Fruit fly (Drosophila melanogaster) whole organism, embryonic: Measurements from ENCODE around the gene Lrrk.
A peak's percentile ranks its signal among the peaks of the same experiment; 100 is the strongest.

ENCODE experiments used
- Awh ChIP-seq: fragments of 200-800 bp; sonication (Bioruptor generic); IDR thresholded peaks from 2 replicates; pipeline ENCODE4, ENCODE4 v1.3.6; 2022; ENCODE audit warnings: missing biosample characterization, missing genetic modification characterization
- B-H2 ChIP-seq: fragments of 200-800 bp; sonication (Bioruptor generic); optimal IDR thresholded peaks from 2 replicates; lab custom pipeline; 2018; ENCODE audit warnings: missing biosample characterization, mild to moderate bottlenecking, missing genetic modification characterization
- Bgb ChIP-seq: fragments of 200-800 bp; sonication (Bioruptor generic); IDR thresholded peaks from 2 replicates; pipeline ENCODE4 v1.3.6; 2022; ENCODE audit warnings: missing biosample characterization, missing genetic modification characterization; ENCODE audit not compliant: partially characterized antibody
- CG10654 ChIP-seq: fragments of 200-800 bp; sonication (Bioruptor generic); optimal IDR thresholded peaks from 2 replicates; lab custom pipeline; 2016; ENCODE audit warnings: missing biosample characterization, missing genetic modification characterization
- CG11695 ChIP-seq: fragments of 200-800 bp; sonication (Bioruptor generic); IDR thresholded peaks from 3 replicates; pipeline ENCODE4 v1.3.6; 2022; ENCODE audit warnings: missing biosample characterization, missing genetic modification characterization
- CG12155 ChIP-seq: fragments of 200-800 bp; sonication (Bioruptor generic); optimal IDR thresholded peaks from 3 replicates; lab custom pipeline; 2016; ENCODE audit warnings: missing biosample characterization, missing genetic modification characterization
- CG13287 ChIP-seq: fragments of 200-800 bp; sonication (Bioruptor generic); IDR thresholded peaks from 2 replicates; pipeline ENCODE4 v1.3.6; 2022; ENCODE audit warnings: missing biosample characterization, missing genetic modification characterization; ENCODE audit not compliant: partially characterized antibody
- CG15514 ChIP-seq: fragments of 200-800 bp; sonication (Bioruptor generic); optimal IDR thresholded peaks from 3 replicates; lab custom pipeline; 2017; ENCODE audit warnings: missing biosample characterization, missing genetic modification characterization, mild to moderate bottlenecking, moderate library complexity, missing genetic modification reagents
- CG17328 ChIP-seq: fragments of 200-800 bp; sonication (Bioruptor generic); IDR thresholded peaks from 2 replicates; pipeline ENCODE4 v1.3.6; 2022; ENCODE audit warnings: missing biosample characterization, missing genetic modification characterization
- CG17385 ChIP-seq: fragments of 200-800 bp; sonication (Bioruptor generic); optimal IDR thresholded peaks from 3 replicates; lab custom pipeline; 2018; ENCODE audit warnings: missing biosample characterization, mild to moderate bottlenecking, missing genetic modification characterization
- CG17802 ChIP-seq: fragments of 200-800 bp; sonication (Bioruptor generic); optimal IDR thresholded peaks from 2 replicates; lab custom pipeline; 2018; ENCODE audit warnings: missing biosample characterization, mild to moderate bottlenecking, missing genetic modification characterization, moderate library complexity
- CG2120 ChIP-seq: fragments of 200-800 bp; sonication (Bioruptor generic); optimal IDR thresholded peaks from 3 replicates; lab custom pipeline; 2016; ENCODE audit warnings: missing biosample characterization, missing genetic modification characterization
- CG34376 ChIP-seq: fragments of 200-800 bp; sonication (Bioruptor generic); optimal IDR thresholded peaks from 2 replicates; lab custom pipeline; 2018; ENCODE audit warnings: missing biosample characterization, mild to moderate bottlenecking, missing genetic modification characterization
- CG4328 ChIP-seq: fragments of 200-800 bp; sonication (Bioruptor generic); optimal IDR thresholded peaks from 3 replicates; lab custom pipeline; 2017; ENCODE audit warnings: missing biosample characterization, missing genetic modification reagents, missing genetic modification characterization
- CG4360 ChIP-seq: fragments of 200-800 bp; sonication (Bioruptor generic); IDR thresholded peaks from 2 replicates; pipeline ENCODE4 v1.3.6; 2022; ENCODE audit warnings: missing biosample characterization, missing genetic modification characterization
- CG5245 ChIP-seq: fragments of 200-800 bp; sonication (Bioruptor generic); optimal IDR thresholded peaks from 3 replicates; lab custom pipeline; 2016; ENCODE audit warnings: missing biosample characterization, missing genetic modification characterization
- CG6854 ChIP-seq: fragments of 200-800 bp; sonication (Bioruptor generic); optimal IDR thresholded peaks from 3 replicates; lab custom pipeline; 2017; ENCODE audit warnings: missing biosample characterization, mild to moderate bottlenecking, missing genetic modification characterization
- CG7839 ChIP-seq: fragments of 200-800 bp; sonication (Bioruptor generic); optimal IDR thresholded peaks from 3 replicates; lab custom pipeline; 2018; ENCODE audit warnings: missing biosample characterization, mild to moderate bottlenecking, missing genetic modification characterization, moderate library complexity
- CG9797 ChIP-seq: fragments of 200-800 bp; sonication (Bioruptor generic); optimal IDR thresholded peaks from 3 replicates; lab custom pipeline; 2018; ENCODE audit warnings: missing biosample characterization, mild to moderate bottlenecking, missing genetic modification characterization
- CoRest ChIP-seq: fragments of 200-800 bp; sonication (Bioruptor generic); optimal IDR thresholded peaks from 3 replicates; lab custom pipeline; 2018; ENCODE audit warnings: missing biosample characterization, mild to moderate bottlenecking, missing genetic modification characterization, moderate library complexity
- Dip3 ChIP-seq: fragments of 200-800 bp; sonication (Bioruptor generic); optimal IDR thresholded peaks from 3 replicates; lab custom pipeline; 2016; ENCODE audit warnings: missing biosample characterization, missing genetic modification characterization
- HLH3B ChIP-seq: fragments of 200-800 bp; sonication (Bioruptor generic); IDR thresholded peaks from 2 replicates; pipeline ENCODE4 v1.3.6; 2022; ENCODE audit warnings: missing biosample characterization, missing genetic modification characterization
- Lhr ChIP-seq: fragments of 200-800 bp; sonication (Bioruptor generic); optimal IDR thresholded peaks from 3 replicates; lab custom pipeline; 2017; ENCODE audit warnings: mild to moderate bottlenecking, missing biosample characterization, missing genetic modification reagents, missing genetic modification characterization
- Max ChIP-seq: fragments of 200-800 bp; sonication (Bioruptor generic); optimal IDR thresholded peaks from 2 replicates; lab custom pipeline; 2016; ENCODE audit warnings: missing biosample characterization, mild to moderate bottlenecking, missing genetic modification characterization
- Nf-YA ChIP-seq: fragments of 200-800 bp; sonication (Bioruptor generic); IDR thresholded peaks from 2 replicates; pipeline ENCODE4 v1.3.6; 2022; ENCODE audit warnings: missing biosample characterization, missing genetic modification characterization
- Nf-YB ChIP-seq: fragments of 200-800 bp; sonication (Bioruptor generic); optimal IDR thresholded peaks from 3 replicates; lab custom pipeline; 2019; ENCODE audit warnings: missing biosample characterization, mild to moderate bottlenecking, missing genetic modification characterization, moderate library complexity
- NfI ChIP-seq: fragments of 200-800 bp; sonication (Bioruptor generic); optimal IDR thresholded peaks from 3 replicates; lab custom pipeline; 2018; ENCODE audit warnings: missing biosample characterization, mild to moderate bottlenecking, missing genetic modification characterization, moderate library complexity
- Xbp1 ChIP-seq: fragments of 200-800 bp; sonication (Bioruptor generic); optimal IDR thresholded peaks from 3 replicates; lab custom pipeline; 2016; ENCODE audit warnings: missing biosample characterization, mild to moderate bottlenecking, missing genetic modification characterization
- ase ChIP-seq: fragments of 200-800 bp; sonication (Bioruptor generic); IDR thresholded peaks from 3 replicates; pipeline ENCODE4 v1.3.6; 2022; ENCODE audit warnings: missing biosample characterization, missing genetic modification characterization
- cg ChIP-seq: fragments of 200-800 bp; sonication (Bioruptor generic); optimal IDR thresholded peaks from 3 replicates; lab custom pipeline; 2019; ENCODE audit warnings: missing biosample characterization, mild to moderate bottlenecking, missing genetic modification characterization, moderate library complexity
- chm ChIP-seq: fragments of 200-800 bp; sonication (Bioruptor generic); IDR thresholded peaks from 2 replicates; pipeline ENCODE4 v1.3.6; 2022; ENCODE audit warnings: missing biosample characterization, missing genetic modification characterization
- dan ChIP-seq: fragments of 200-800 bp; sonication (Bioruptor generic); IDR thresholded peaks from 2 replicates; pipeline ENCODE4 v1.3.6; 2022; ENCODE audit warnings: missing biosample characterization, missing genetic modification characterization
- dati ChIP-seq: fragments of 200-800 bp; sonication (Bioruptor generic); IDR thresholded peaks from 2 replicates; pipeline ENCODE4 v1.3.6; 2022; ENCODE audit warnings: missing biosample characterization, missing genetic modification characterization
- dpn ChIP-seq, 2 experiments: fragments of 200-800 bp; sonication (Bioruptor generic); optimal IDR thresholded peaks; 3 replicates each; lab custom pipeline; 2016; ENCODE audit warnings: missing biosample characterization in 2 of 2, missing genetic modification characterization in 2 of 2
- esg ChIP-seq: fragments of 200-800 bp; sonication (Bioruptor generic); conservative IDR thresholded peaks from 2 replicates; pipeline ENCODE4 v1.3.6; 2022; ENCODE audit warnings: missing biosample characterization, missing genetic modification characterization
- exex ChIP-seq: fragments of 200-800 bp; sonication (Bioruptor generic); optimal IDR thresholded peaks from 4 replicates; lab custom pipeline; 2018; ENCODE audit warnings: missing biosample characterization, mild to moderate bottlenecking, missing genetic modification characterization, moderate library complexity
- fu2 ChIP-seq: fragments of 200-800 bp; sonication (Bioruptor generic); optimal IDR thresholded peaks from 2 replicates; lab custom pipeline; 2016; ENCODE audit warnings: missing biosample characterization, missing genetic modification characterization
- grau ChIP-seq: fragments of 200-800 bp; optimal IDR thresholded peaks from 3 replicates; lab custom pipeline; 2019; ENCODE audit warnings: missing biosample characterization, mild to moderate bottlenecking, missing genetic modification characterization, moderate library complexity
- hbn ChIP-seq: fragments of 200-800 bp; sonication (Bioruptor generic); IDR thresholded peaks from 2 replicates; pipeline ENCODE4 v1.3.6; 2022; ENCODE audit warnings: missing biosample characterization, missing genetic modification characterization; ENCODE audit not compliant: partially characterized antibody
- jing ChIP-seq: fragments of 200-800 bp; sonication (Bioruptor generic); optimal IDR thresholded peaks from 2 replicates; lab custom pipeline; 2018; ENCODE audit warnings: missing biosample characterization, mild to moderate bottlenecking, missing genetic modification characterization
- lab ChIP-seq: fragments of 200-800 bp; sonication (Bioruptor generic); optimal IDR thresholded peaks from 3 replicates; lab custom pipeline; 2017; ENCODE audit warnings: missing biosample characterization, missing genetic modification characterization, mild to moderate bottlenecking, moderate library complexity, missing genetic modification reagents
- lilli ChIP-seq: fragments of 200-800 bp; sonication (Bioruptor generic); optimal IDR thresholded peaks from 3 replicates; lab custom pipeline; 2016; ENCODE audit warnings: missing biosample characterization, missing genetic modification characterization
- sd ChIP-seq: fragments of 200-800 bp; sonication (Bioruptor generic); optimal IDR thresholded peaks from 3 replicates; lab custom pipeline; 2018; ENCODE audit warnings: missing biosample characterization, mild to moderate bottlenecking, missing genetic modification characterization, moderate library complexity
- sens ChIP-seq: fragments of 200-800 bp; sonication (Bioruptor generic); peaks from one replicate; lab custom pipeline; 2016; ENCODE audit warnings: missing biosample characterization, missing genetic modification characterization
- sens-2 ChIP-seq: fragments of 200-800 bp; sonication (Bioruptor generic); IDR thresholded peaks from 2 replicates; pipeline ENCODE4 v1.3.6; 2022; ENCODE audit warnings: missing biosample characterization, missing genetic modification characterization
- seq ChIP-seq: fragments of 200-800 bp; sonication (Bioruptor generic); IDR thresholded peaks from 2 replicates; pipeline ENCODE4 v1.3.6; 2022; ENCODE audit warnings: missing biosample characterization, missing genetic modification characterization
- slbo ChIP-seq: fragments of 200-800 bp; sonication (Bioruptor generic); IDR thresholded peaks from 2 replicates; pipeline ENCODE4 v1.3.6; 2022; ENCODE audit warnings: missing biosample characterization, missing genetic modification characterization
- slou ChIP-seq: fragments of 200-800 bp; sonication (Bioruptor generic); optimal IDR thresholded peaks from 3 replicates; lab custom pipeline; 2016; ENCODE audit warnings: missing biosample characterization, missing genetic modification characterization
- trem ChIP-seq: fragments of 200-800 bp; optimal IDR thresholded peaks from 3 replicates; lab custom pipeline; 2019; ENCODE audit warnings: missing biosample characterization, mild to moderate bottlenecking, missing genetic modification characterization, moderate library complexity
- tup ChIP-seq: fragments of 200-800 bp; sonication (Bioruptor generic); optimal IDR thresholded peaks from 2 replicates; lab custom pipeline; 2016; ENCODE audit warnings: missing biosample characterization, mild to moderate bottlenecking, missing genetic modification characterization, moderate library complexity
- zfh2 ChIP-seq: fragments of 200-800 bp; sonication (Bioruptor generic); optimal IDR thresholded peaks from 2 replicates; lab custom pipeline; 2016; ENCODE audit warnings: missing biosample characterization, missing genetic modification characterization

The Lrrk gene

DNA sequence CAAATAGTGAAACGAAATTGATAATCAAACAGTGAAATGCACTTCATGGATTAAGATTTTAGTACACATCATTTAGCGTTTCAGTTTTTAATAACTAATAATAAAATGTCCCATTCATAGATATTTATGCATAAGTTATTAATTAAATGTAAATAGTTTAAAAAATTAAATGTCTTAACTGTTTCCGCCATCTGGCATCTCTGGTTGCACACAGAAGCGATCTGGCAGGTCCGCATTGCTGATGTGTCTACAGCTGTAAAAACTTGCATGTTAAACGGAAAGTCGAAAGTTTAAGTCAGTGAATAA is 46.8 kb upstream of the Lrrk start, which contains the start of gene Srp72 (continued):
- TF ChIP-seq CG17385 (GFP tag; lab: Kevin White, UChicago) (peak; percentile 42), sd (tag; lab: Kevin White, UChicago) (peak; percentile 33), Dip3 (peak; percentile 25), sens-2 (GFP tag; lab: Robert Waterston, UW) (0 out of 2 replicates have a peak, but pooled peaks have one; percentile 9), CG12155 (GFP tag; lab: Kevin White, UChicago) (peak; percentile 51), exex (peak; percentile 37), CG7839 (peak; percentile 49), NfI (GFP tag; lab: Kevin White, UChicago) (peak; percentile 31), CG4328 (GFP tag; lab: Kevin White, UChicago) (peak; percentile 29), CG13287 (GFP tag; lab: Robert Waterston, UW) (no peak), CG34376 (GFP tag; lab: Kevin White, UChicago) (peak; percentile 33), fu2 (GFP tag; lab: Kevin White, UChicago) (no peak), tup (GFP tag; lab: Kevin White, UChicago) (peak; percentile 16), CG6854 (GFP tag; lab: Kevin White, UChicago) (no peak), CG4360 (GFP tag; lab: Robert Waterston, UW) (no peak), Bgb (no peak), Nf-YB (GFP tag; lab: Kevin White, UChicago) (no peak), chm (peak; percentile 23; the same call in 1 of the 2 replicates), HLH3B (GFP tag; lab: Robert Waterston, UW) (peak; percentile 51; the same call in 1 of the 2 replicates), grau (tag; lab: Kevin White, UChicago) (peak; percentile 41), dan (GFP tag; lab: Robert Waterston, UW) (no peak), Xbp1 (GFP tag; lab: Kevin White, UChicago) (peak; percentile 66), CG2120 (peak; percentile 51), seq (GFP tag; lab: Robert Waterston, UW) (peak; percentile 38; the same call in 1 of the 2 replicates), lilli (GFP tag; lab: Kevin White, UChicago) (peak; percentile 38), zfh2 (GFP tag; lab: Kevin White, UChicago) (peak; percentile 1), lab (GFP tag; lab: Kevin White, UChicago) (peak; percentile 58), Lhr (GFP tag; lab: Kevin White, UChicago) (peak; percentile 26), Max (GFP tag; lab: Kevin White, UChicago) (peak; percentile 50), cg (no peak), CG17802 (peak; percentile 39), CG10654 (peak; percentile 51), B-H2 (GFP tag; lab: Kevin White, UChicago) (no peak), CG11695 (peak; percentile 68; the same call in 2 of the 3 replicates), jing (no peak), Nf-YA (GFP tag; lab: Robert Waterston, UW) (no peak), hbn (GFP tag; lab: Robert Waterston, UW) (no peak), slbo (GFP tag; lab: Robert Waterston, UW) (peak; percentile 70), dpn (GFP tag; optimal IDR thresholded peaks at IDR 0.05; lab: Kevin White, UChicago) (peak in 1 of 2 experiments; percentile 27), CG15514 (peak; percentile 52), slou (GFP tag; lab: Kevin White, UChicago) (no peak), trem (tag; lab: Kevin White, UChicago) (peak; percentile 86), sens (GFP tag; lab: Kevin White, UChicago) (peak; percentile 82), CoRest (tag; lab: Kevin White, UChicago) (peak; percentile 42), CG17328 (GFP tag; lab: Robert Waterston, UW) (peak; percentile 57; the same call in 1 of the 2 replicates), dati (no peak), ase (GFP tag; lab: Robert Waterston, UW) (no peak), CG5245 (peak; percentile 34), Awh (GFP tag; lab: Robert Waterston, UW) (no peak), esg (GFP tag; lab: Robert Waterston, UW) (no peak), CG9797 (GFP tag; lab: Kevin White, UChicago) (peak; percentile 59)
